Fruit fly (Drosophila melanogaster) whole organism, embryonic: ENCODE data around the gene CG33287.
A peak's percentile ranks its signal among the peaks of the same experiment; 100 is the strongest.

ENCODE experiments used
- ATbp ChIP-seq: fragments of 200-800 bp; sonication (Bioruptor generic); optimal IDR thresholded peaks from 2 replicates; lab custom pipeline; 2017; ENCODE audit warnings: missing biosample characterization, mild to moderate bottlenecking, missing genetic modification characterization, missing genetic modification reagents
- Awh ChIP-seq: fragments of 200-800 bp; sonication (Bioruptor generic); IDR thresholded peaks from 2 replicates; pipeline ENCODE4, ENCODE4 v1.3.6; 2022; ENCODE audit warnings: missing biosample characterization, missing genetic modification characterization
- CG10321 ChIP-seq: fragments of 200-800 bp; sonication (Bioruptor generic); IDR thresholded peaks from 2 replicates; pipeline ENCODE4 v1.3.6; 2022; ENCODE audit warnings: missing biosample characterization, missing genetic modification characterization
- CG13123 ChIP-seq: fragments of 200-800 bp; sonication (Bioruptor generic); optimal IDR thresholded peaks from 2 replicates; lab custom pipeline; 2016; ENCODE audit warnings: missing biosample characterization, missing genetic modification characterization
- CG13624 ChIP-seq: fragments of 200-800 bp; sonication (Bioruptor generic); optimal IDR thresholded peaks from 2 replicates; lab custom pipeline; 2016; ENCODE audit warnings: missing biosample characterization, missing genetic modification characterization
- CG13775 ChIP-seq: fragments of 200-800 bp; sonication (Bioruptor generic); optimal IDR thresholded peaks from 3 replicates; lab custom pipeline; 2017; ENCODE audit warnings: missing biosample characterization, mild to moderate bottlenecking, missing genetic modification characterization
- CG15011 ChIP-seq: fragments of 200-800 bp; sonication (Bioruptor generic); optimal IDR thresholded peaks from 3 replicates; lab custom pipeline; 2018; ENCODE audit warnings: missing biosample characterization, mild to moderate bottlenecking, missing genetic modification characterization
- CG15479 ChIP-seq: fragments of 200-800 bp; sonication (Bioruptor generic); optimal IDR thresholded peaks from 3 replicates; lab custom pipeline; 2019; ENCODE audit warnings: missing biosample characterization, mild to moderate bottlenecking, missing genetic modification characterization, moderate library complexity
- CG1602 ChIP-seq: fragments of 200-800 bp; sonication (Bioruptor generic); optimal IDR thresholded peaks from 3 replicates; lab custom pipeline; 2016; ENCODE audit warnings: missing biosample characterization, missing genetic modification characterization
- CG17385 ChIP-seq: fragments of 200-800 bp; sonication (Bioruptor generic); optimal IDR thresholded peaks from 3 replicates; lab custom pipeline; 2018; ENCODE audit warnings: missing biosample characterization, mild to moderate bottlenecking, missing genetic modification characterization
- CG2202 ChIP-seq: fragments of 200-800 bp; sonication (Bioruptor generic); optimal IDR thresholded peaks from 2 replicates; lab custom pipeline; 2018; ENCODE audit warnings: missing biosample characterization, mild to moderate bottlenecking, missing genetic modification characterization
- CG6813 ChIP-seq: fragments of 200-800 bp; sonication (Bioruptor generic); optimal IDR thresholded peaks from 2 replicates; lab custom pipeline; 2017; ENCODE audit warnings: missing biosample characterization, missing genetic modification characterization, mild to moderate bottlenecking, moderate library complexity, missing genetic modification reagents
- CG7745 ChIP-seq: fragments of 200-800 bp; sonication (Bioruptor generic); optimal IDR thresholded peaks from 2 replicates; lab custom pipeline; 2018; ENCODE audit warnings: missing biosample characterization, mild to moderate bottlenecking, missing genetic modification characterization, moderate library complexity
- CG8290 ChIP-seq, 3 experiments: fragments of 200-800 bp; sonication (Bioruptor generic); optimal IDR thresholded peaks; 2 replicates each; lab custom pipeline; 2016 to 2019; ENCODE audit warnings: missing biosample characterization in 3 of 3, missing genetic modification characterization in 3 of 3, mild to moderate bottlenecking in 2 of 3, moderate library complexity in 1 of 3
- Camta ChIP-seq: fragments of 200-800 bp; sonication (Bioruptor generic); optimal IDR thresholded peaks from 2 replicates; lab custom pipeline; 2016; ENCODE audit warnings: missing biosample characterization, missing genetic modification characterization
- Dad ChIP-seq: fragments of 200-800 bp; sonication (Bioruptor generic); optimal IDR thresholded peaks from 3 replicates; lab custom pipeline; 2016; ENCODE audit warnings: missing biosample characterization, missing genetic modification characterization
- E2f2 ChIP-seq: fragments of 200-800 bp; sonication (Bioruptor generic); IDR thresholded peaks from 2 replicates; pipeline ENCODE4 v1.3.6; 2022; ENCODE audit warnings: missing biosample characterization, missing genetic modification characterization
- GATAe ChIP-seq: fragments of 200-800 bp; sonication (Bioruptor generic); conservative IDR thresholded peaks from 2 replicates; pipeline ENCODE4 v1.3.6; 2022; ENCODE audit warnings: missing biosample characterization, missing genetic modification characterization
- Gsc ChIP-seq: fragments of 200-800 bp; sonication (Bioruptor generic); IDR thresholded peaks from 2 replicates; pipeline ENCODE4 v1.3.6; 2022; ENCODE audit warnings: missing biosample characterization, missing genetic modification characterization
- Hr78 ChIP-seq, 2 experiments: fragments of 200-800 bp in 1 of 2; fragments of >200 bp in 1 of 2; sonication (Bioruptor generic) in 1 of 2; optimal IDR thresholded peaks; 2 replicates each; lab custom pipeline; 2017 to 2019; ENCODE audit warnings: missing biosample characterization in 2 of 2, missing genetic modification characterization in 2 of 2, mild to moderate bottlenecking in 1 of 2, moderate library complexity in 1 of 2
- Max ChIP-seq: fragments of 200-800 bp; sonication (Bioruptor generic); optimal IDR thresholded peaks from 2 replicates; lab custom pipeline; 2016; ENCODE audit warnings: missing biosample characterization, mild to moderate bottlenecking, missing genetic modification characterization
- Med ChIP-seq: fragments of 200-800 bp; sonication (Bioruptor generic); peaks from one replicate; lab custom pipeline; 2016; ENCODE audit warnings: missing biosample characterization, missing genetic modification characterization, mild to moderate bottlenecking, inconsistent platforms, moderate library complexity
- NC2α ChIP-seq: fragments of 200-800 bp; sonication (Bioruptor generic); optimal IDR thresholded peaks from 2 replicates; lab custom pipeline; 2016; ENCODE audit warnings: missing biosample characterization, missing genetic modification characterization
- NC2β ChIP-seq: fragments of 200-800 bp; sonication (Bioruptor generic); optimal IDR thresholded peaks from 2 replicates; lab custom pipeline; 2016; ENCODE audit warnings: missing biosample characterization, missing genetic modification characterization
- Nf-YB ChIP-seq: fragments of 200-800 bp; sonication (Bioruptor generic); optimal IDR thresholded peaks from 3 replicates; lab custom pipeline; 2019; ENCODE audit warnings: missing biosample characterization, mild to moderate bottlenecking, missing genetic modification characterization, moderate library complexity
- Spps ChIP-seq: fragments of 200-800 bp; sonication (Bioruptor generic); optimal IDR thresholded peaks from 2 replicates; lab custom pipeline; 2018; ENCODE audit warnings: missing biosample characterization, mild to moderate bottlenecking, missing genetic modification characterization
- Trl ChIP-seq, 3 experiments: fragments of >200 bp in 2 of 3; fragments of 200-800 bp in 1 of 3; sonication (Bioruptor generic) in 1 of 3; optimal IDR thresholded peaks; 2 replicates in 1 of 3; 3 replicates in 2 of 3; lab custom pipeline; 2016 to 2017; ENCODE audit warnings: missing biosample characterization in 1 of 3, missing genetic modification characterization in 1 of 3
- ac ChIP-seq: fragments of 200-800 bp; sonication (Bioruptor generic); optimal IDR thresholded peaks from 3 replicates; lab custom pipeline; 2017; ENCODE audit warnings: missing biosample characterization, mild to moderate bottlenecking, missing genetic modification characterization
- cg ChIP-seq: fragments of 200-800 bp; sonication (Bioruptor generic); optimal IDR thresholded peaks from 3 replicates; lab custom pipeline; 2019; ENCODE audit warnings: missing biosample characterization, mild to moderate bottlenecking, missing genetic modification characterization, moderate library complexity
- chif ChIP-seq, 2 experiments: fragments of 200-800 bp; sonication (Bioruptor generic); optimal IDR thresholded peaks; 3 replicates each; lab custom pipeline; 2016; ENCODE audit warnings: missing biosample characterization in 2 of 2, missing genetic modification characterization in 2 of 2
- crol ChIP-seq: fragments of 200-800 bp; sonication (Bioruptor generic); IDR thresholded peaks from 2 replicates; pipeline ENCODE4 v1.3.6; 2022; ENCODE audit warnings: missing biosample characterization, missing genetic modification characterization
- dati ChIP-seq: fragments of 200-800 bp; sonication (Bioruptor generic); IDR thresholded peaks from 2 replicates; pipeline ENCODE4 v1.3.6; 2022; ENCODE audit warnings: missing biosample characterization, missing genetic modification characterization
- dm ChIP-seq: fragments of 200-800 bp; sonication (Bioruptor generic); optimal IDR thresholded peaks from 3 replicates; lab custom pipeline; 2016; ENCODE audit warnings: missing biosample characterization, missing genetic modification characterization
- dpn ChIP-seq, 2 experiments: fragments of 200-800 bp; sonication (Bioruptor generic); optimal IDR thresholded peaks; 3 replicates each; lab custom pipeline; 2016; ENCODE audit warnings: missing biosample characterization in 2 of 2, missing genetic modification characterization in 2 of 2
- ems ChIP-seq: fragments of 200-800 bp; sonication (Bioruptor generic); optimal IDR thresholded peaks from 3 replicates; lab custom pipeline; 2016; ENCODE audit warnings: missing biosample characterization, missing genetic modification characterization
- fd102C ChIP-seq: fragments of 200-800 bp; sonication (Bioruptor generic); optimal IDR thresholded peaks from 2 replicates; lab custom pipeline; 2018; ENCODE audit warnings: missing biosample characterization, mild to moderate bottlenecking, missing genetic modification characterization, moderate library complexity
- grn ChIP-seq: fragments of 200-800 bp; sonication (Bioruptor generic); optimal IDR thresholded peaks from 3 replicates; lab custom pipeline; 2017; ENCODE audit warnings: missing biosample characterization, missing genetic modification characterization
- kni ChIP-seq: fragments of 200-800 bp; sonication (Bioruptor generic); optimal IDR thresholded peaks from 3 replicates; lab custom pipeline; 2017; ENCODE audit warnings: mild to moderate bottlenecking, missing biosample characterization, missing genetic modification reagents, missing genetic modification characterization
- lilli ChIP-seq: fragments of 200-800 bp; sonication (Bioruptor generic); optimal IDR thresholded peaks from 3 replicates; lab custom pipeline; 2016; ENCODE audit warnings: missing biosample characterization, missing genetic modification characterization
- psq ChIP-seq: fragments of 200-800 bp; sonication (Bioruptor generic); optimal IDR thresholded peaks from 2 replicates; lab custom pipeline; 2017; ENCODE audit warnings: missing biosample characterization, missing genetic modification characterization
- sens ChIP-seq: fragments of 200-800 bp; sonication (Bioruptor generic); peaks from one replicate; lab custom pipeline; 2016; ENCODE audit warnings: missing biosample characterization, missing genetic modification characterization
- seq ChIP-seq: fragments of 200-800 bp; sonication (Bioruptor generic); IDR thresholded peaks from 2 replicates; pipeline ENCODE4 v1.3.6; 2022; ENCODE audit warnings: missing biosample characterization, missing genetic modification characterization
- shn ChIP-seq: fragments of 200-800 bp; sonication (Bioruptor generic); optimal IDR thresholded peaks from 3 replicates; lab custom pipeline; 2016; ENCODE audit warnings: missing biosample characterization, missing genetic modification characterization
- twi ChIP-seq: fragments of 200-800 bp; optimal IDR thresholded peaks from 2 replicates; lab custom pipeline; 2019; ENCODE audit warnings: missing biosample characterization, mild to moderate bottlenecking, missing genetic modification characterization, moderate library complexity
- z ChIP-seq: fragments of 200-800 bp; sonication (Bioruptor generic); IDR thresholded peaks from 3 replicates; pipeline ENCODE4 v1.3.6; 2022; ENCODE audit warnings: missing biosample characterization, missing genetic modification characterization
- zen ChIP-seq: fragments of 200-800 bp; sonication (Bioruptor generic); optimal IDR thresholded peaks from 3 replicates; lab custom pipeline; 2018; ENCODE audit warnings: missing biosample characterization, mild to moderate bottlenecking, missing genetic modification characterization, moderate library complexity
- zfh1 ChIP-seq: fragments of 200-800 bp; sonication (Bioruptor generic); IDR thresholded peaks from 3 replicates; pipeline ENCODE4 v1.3.6; 2022; ENCODE audit warnings: missing biosample characterization, missing genetic modification characterization

Gene CG33287

dm6 chr3L:21007364-21008254, 37.1 kb upstream of the CG33287 start (continued):
- TF ChIP-seq Awh (peak; percentile 51; the same call in 1 of the 2 replicates), CG7745 (peak; percentile 71), Dad (GFP tag; lab: Kevin White, UChicago) (peak; percentile 2), cg (GFP tag; lab: Kevin White, UChicago) (peak; percentile 86), seq (no peak), twi (tag; lab: Kevin White, UChicago) (peak; percentile 30), Camta (GFP tag; lab: Kevin White, UChicago) (peak; percentile 19), Med (GFP tag; lab: Kevin White, UChicago) (peak; percentile 83), crol (GFP tag; lab: Robert Waterston, UW) (peak; percentile 27; the same call in 1 of the 2 replicates), zfh1 (GFP tag; lab: Robert Waterston, UW) (no peak), dm (no peak), ac (GFP tag; lab: Kevin White, UChicago) (peak; percentile 79), CG15011 (GFP tag; lab: Kevin White, UChicago) (peak; percentile 2), Spps (tag; lab: Kevin White, UChicago) (peak; percentile 24), ATbp (GFP tag; lab: Kevin White, UChicago) (peak; percentile 67), CG17385 (GFP tag; lab: Kevin White, UChicago) (peak; percentile 82), ems (GFP tag; lab: Kevin White, UChicago) (peak; percentile 14), shn (GFP tag; lab: Kevin White, UChicago) (no peak), CG6813 (GFP tag; lab: Kevin White, UChicago) (peak; percentile 14), z (peak; percentile 79), Nf-YB (GFP tag; lab: Kevin White, UChicago) (peak; percentile 9), CG13624 (GFP tag; lab: Kevin White, UChicago) (peak; percentile 5), CG8290 (GFP tag; optimal IDR thresholded peaks at IDR 0.05; lab: Kevin White, UChicago) (no peak), CG8290 (tag; optimal IDR thresholded peaks at IDR 0.05; lab: Kevin White, UChicago) (peak in 1 of 2 experiments; percentile 43), Max (GFP tag; lab: Kevin White, UChicago) (peak; percentile 22), NC2α (GFP tag; lab: Kevin White, UChicago) (peak; percentile 11), CG10321 (no peak), NC2β (GFP tag; lab: Kevin White, UChicago) (peak; percentile 5), chif (GFP tag; optimal IDR thresholded peaks at IDR 0.05; lab: Kevin White, UChicago) (peak in 1 of 2 experiments; percentile 35), CG13123 (peak; percentile 34), CG1602 (GFP tag; lab: Kevin White, UChicago) (peak; percentile 38), kni (GFP tag; lab: Kevin White, UChicago) (peak; percentile 83), Hr78 (GFP tag; optimal IDR thresholded peaks at IDR 0.05; lab: Kevin White, UChicago) (peak in 1 of 2 experiments; percentile 14), psq (GFP tag; lab: Kevin White, UChicago) (peak; percentile 94), E2f2 (0 out of 2 replicates have a peak, but pooled peaks have one; percentile 20), zen (peak; percentile 64), Gsc (GFP tag; lab: Robert Waterston, UW) (no peak), lilli (GFP tag; lab: Kevin White, UChicago) (peak; percentile 4), fd102C (GFP tag; lab: Kevin White, UChicago) (peak; percentile 94), sens (GFP tag; lab: Kevin White, UChicago) (peak; percentile 87), GATAe (GFP tag; lab: Robert Waterston, UW) (no peak), CG2202 (tag; lab: Kevin White, UChicago) (peak; percentile 72), CG13775 (GFP tag; lab: Kevin White, UChicago) (peak; percentile 38), Trl (optimal IDR thresholded peaks at IDR 0.05; lab: Kevin White, UChicago) (peak; percentile 44 to 59), Trl (GFP tag; optimal IDR thresholded peaks at IDR 0.05; lab: Kevin White, UChicago) (peak; percentile 18), grn (GFP tag; lab: Kevin White, UChicago) (peak; percentile 44), CG15479 (GFP tag; lab: Kevin White, UChicago) (peak; percentile 86), dpn (GFP tag; optimal IDR thresholded peaks at IDR 0.05; lab: Kevin White, UChicago) (peak in 1 of 2 experiments; percentile 36), dati (no peak)
